Worm (Caenorhabditis elegans): ENCODE data around the gene sru-11.

Gene sru-11

ce11 chrIV:13557393-13557792 lies 27.4 kb upstream of the sru-11 start:
- TF ChIP-seq nhr-129 (tag; optimal IDR thresholded peaks at IDR 0.05) (peak; percentile 58), unc-39 (tag; optimal IDR thresholded peaks at IDR 0.05) (no peak)

ce11 chrIV:13559020-13559419 lies 25.7 kb upstream of the sru-11 start:
- TF ChIP-seq lin-11 (tag; optimal IDR thresholded peaks at IDR 0.05) (no peak), skn-1 (tag; optimal IDR thresholded peaks at IDR 0.05) (no peak), lin-39 (tag; optimal IDR thresholded peaks at IDR 0.05) (no peak), unc-55 (GFP tag; optimal IDR thresholded peaks at IDR 0.05) (no peak), ZK546.5 (tag; optimal IDR thresholded peaks at IDR 0.05) (no peak), sma-3 (GFP tag; optimal IDR thresholded peaks at IDR 0.05) (no peak), sem-4 (tag; optimal IDR thresholded peaks at IDR 0.05) (no peak), ama-1 (optimal IDR thresholded peaks at IDR 0.05) (no peak), mab-5 (tag; optimal IDR thresholded peaks at IDR 0.05) (no peak), zag-1 (tag; optimal IDR thresholded peaks at IDR 0.05) (no peak), gmeb-1 (tag; optimal IDR thresholded peaks at IDR 0.05) (no peak), nhr-77 (tag; optimal IDR thresholded peaks at IDR 0.05) (no peak), nhr-25 (tag; optimal IDR thresholded peaks at IDR 0.05) (no peak), ztf-1 (GFP tag; conservative IDR thresholded peaks at IDR 0.05) (no peak), aly-2 (tag; optimal IDR thresholded peaks at IDR 0.05) (no peak), dmd-4 (tag; optimal IDR thresholded peaks at IDR 0.05) (no peak), unc-39 (tag; optimal IDR thresholded peaks at IDR 0.05) (no peak), elt-3 (tag; optimal IDR thresholded peaks at IDR 0.05) (no peak), crh-2 (tag; optimal IDR thresholded peaks at IDR 0.05) (no peak)

ce11 chrIV:13561629-13562028 lies 23.1 kb upstream of the sru-11 start, which contains the start of the genes Y45F10B.13 and qui-1:
Y45F10B.13 (minus strand) TSS chrIV:13561729.
qui-1 (plus strand) TSS chrIV:13561861.
- TF ChIP-seq nhr-129 (tag; optimal IDR thresholded peaks at IDR 0.05): peak; percentile 42
- TF ChIP-seq egl-27 (tag; optimal IDR thresholded peaks at IDR 0.05): no peak

DNA sequence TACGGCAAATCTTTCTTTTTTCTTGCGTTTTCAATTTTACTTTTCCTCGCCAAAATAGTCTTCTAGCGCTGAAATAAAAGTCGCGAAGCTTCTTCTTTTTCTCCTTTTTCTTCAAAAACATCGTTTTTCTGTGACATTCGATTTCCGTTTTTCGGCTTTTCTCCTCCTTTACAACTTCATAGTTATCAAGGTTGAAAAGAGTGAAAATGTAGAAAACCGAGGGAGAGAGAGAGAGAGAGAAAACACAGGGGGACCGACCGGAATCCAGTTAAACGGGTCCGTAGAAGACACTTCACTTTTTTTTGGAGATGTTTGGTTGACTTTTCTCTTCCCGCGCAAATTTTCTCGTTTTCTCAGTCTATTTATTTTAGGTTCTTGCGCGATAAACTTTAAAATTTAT lies 20.5 kb upstream of the sru-11 start:
- TF ChIP-seq sem-4 (tag; optimal IDR thresholded peaks at IDR 0.05) (no peak), zag-1 (tag; optimal IDR thresholded peaks at IDR 0.05) (no peak), ztf-4 (tag; optimal IDR thresholded peaks at IDR 0.05) (no peak), ztf-11 (tag; optimal IDR thresholded peaks at IDR 0.05) (no peak), egl-27 (tag; optimal IDR thresholded peaks at IDR 0.05) (no peak), mdl-1 (tag; optimal IDR thresholded peaks at IDR 0.05) (no peak)

DNA sequence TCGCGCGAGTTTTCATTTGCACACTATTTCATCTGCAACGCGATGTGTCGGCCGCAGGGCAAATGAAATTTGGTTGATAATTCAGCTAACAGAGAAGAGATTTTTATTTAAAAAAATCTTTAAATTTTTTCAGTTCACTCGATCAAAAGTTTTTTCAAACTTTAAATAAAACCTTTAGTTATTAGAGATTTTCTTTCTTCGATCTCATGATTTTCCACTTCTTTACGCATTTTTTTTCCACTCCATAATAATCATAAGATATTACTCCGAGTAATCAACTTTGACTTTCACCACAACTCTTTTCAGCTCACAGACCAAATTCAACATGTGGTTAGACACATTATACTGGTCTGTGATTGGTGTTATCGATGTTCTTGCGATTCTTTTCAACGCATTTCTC lies 10.0 kb upstream of the sru-11 start, which contains the start of gene srd-10:
Gene srd-10, plus strand, starts transcription at position 301 of the 400 bp plus-strand sequence.
- TF ChIP-seq lin-13 (GFP tag; optimal IDR thresholded peaks at IDR 0.05) (no peak), Y55F3AM.14 (GFP tag; optimal IDR thresholded peaks at IDR 0.05) (no peak), sma-9 (GFP tag; optimal IDR thresholded peaks at IDR 0.05) (no peak), sma-9 (tag; optimal IDR thresholded peaks at IDR 0.05) (no peak), ztf-11 (tag; optimal IDR thresholded peaks at IDR 0.05) (no peak), nhr-21 (tag; optimal IDR thresholded peaks at IDR 0.05) (no peak), C34F6.9 (tag; optimal IDR thresholded peaks at IDR 0.05) (no peak), nhr-10 (tag; optimal IDR thresholded peaks at IDR 0.05) (no peak)

DNA sequence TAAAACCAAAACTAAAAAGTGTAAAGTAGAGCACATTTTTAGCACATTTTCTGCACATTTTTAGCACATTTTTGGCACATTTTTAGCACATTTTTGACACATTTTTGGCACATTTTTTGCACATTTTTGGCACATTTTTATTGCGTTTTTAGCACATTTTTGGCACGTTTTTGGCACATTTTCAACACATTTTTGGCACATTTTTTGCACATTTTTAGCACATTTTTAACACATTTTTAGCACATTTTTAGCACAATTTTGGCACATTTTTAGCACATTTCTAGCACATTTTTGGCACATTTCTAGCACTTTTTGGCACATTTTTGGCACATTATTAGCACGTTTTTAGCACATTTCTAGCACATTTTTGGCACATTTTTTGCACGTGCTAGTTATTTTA lies 9.1 kb upstream of the sru-11 start:
- TF ChIP-seq unc-55 (GFP tag; optimal IDR thresholded peaks at IDR 0.05) (no peak), mdl-1 (tag; optimal IDR thresholded peaks at IDR 0.05) (no peak), ceh-16 (tag; optimal IDR thresholded peaks at IDR 0.05) (no peak), blmp-1 (tag; optimal IDR thresholded peaks at IDR 0.05; ENCODE audit: insufficient read depth) (no peak), nhr-77 (tag; optimal IDR thresholded peaks at IDR 0.05) (no peak), lin-39 (tag; optimal IDR thresholded peaks at IDR 0.05) (no peak), Y55F3AM.14 (GFP tag; optimal IDR thresholded peaks at IDR 0.05) (no peak), lin-13 (GFP tag; optimal IDR thresholded peaks at IDR 0.05) (no peak), gmeb-1 (tag; optimal IDR thresholded peaks at IDR 0.05) (no peak), mbf-1 (tag; optimal IDR thresholded peaks at IDR 0.05) (no peak), snpc-4 (tag; optimal IDR thresholded peaks at IDR 0.05) (no peak), C34F6.9 (tag; optimal IDR thresholded peaks at IDR 0.05) (no peak), sma-3 (GFP tag; optimal IDR thresholded peaks at IDR 0.05) (no peak), ceh-82 (tag; optimal IDR thresholded peaks at IDR 0.05) (no peak), unc-62 (GFP tag; optimal IDR thresholded peaks at IDR 0.05) (no peak), zag-1 (tag; optimal IDR thresholded peaks at IDR 0.05) (no peak), elt-3 (tag; optimal IDR thresholded peaks at IDR 0.05) (no peak), peb-1 (tag; optimal IDR thresholded peaks at IDR 0.05) (no peak)
